Worm (Caenorhabditis elegans) whole organism, mixed stage, embryonic: Measurements from ENCODE around the gene C54E10.6.

Source experiments
- M03D4.4 ChIP-seq: sonication (generic microtip); optimal IDR thresholded peaks from 2 replicates; lab custom pipeline; 2017; ENCODE audit warnings: mild to moderate bottlenecking, missing genetic modification characterization, missing compliant biosample characterization
- bed-3 ChIP-seq: fragments of 200-800 bp; sonication (Bioruptor generic); optimal IDR thresholded peaks from 3 replicates; lab custom pipeline; 2018; ENCODE audit warnings: mild to moderate bottlenecking, missing genetic modification characterization, moderate library complexity, missing compliant biosample characterization
- blmp-1 ChIP-seq: fragments of 150-350 bp; optimal IDR thresholded peaks from 2 replicates; lab custom pipeline; 2014; ENCODE audit warnings: missing biosample characterization, missing genetic modification characterization
- ceh-39 ChIP-seq: fragments of 150-350 bp; optimal IDR thresholded peaks from 2 replicates; lab custom pipeline; 2014; ENCODE audit warnings: missing biosample characterization, missing genetic modification characterization
- ceh-43 ChIP-seq: fragments of 200-800 bp; sonication (Bioruptor generic); optimal IDR thresholded peaks from 2 replicates; lab custom pipeline; 2018; ENCODE audit warnings: mild to moderate bottlenecking, missing genetic modification characterization, moderate library complexity, missing compliant biosample characterization
- ceh-83 ChIP-seq: fragments of 200-800 bp; sonication (Bioruptor generic); optimal IDR thresholded peaks from 2 replicates; lab custom pipeline; 2018; ENCODE audit warnings: mild to moderate bottlenecking, missing genetic modification characterization, missing compliant biosample characterization
- ces-1 ChIP-seq: fragments of 150-350 bp; optimal IDR thresholded peaks from 2 replicates; lab custom pipeline; 2014; ENCODE audit warnings: missing biosample characterization, missing genetic modification reagents, missing genetic modification characterization
- cnd-1 ChIP-seq: fragments of 200-800 bp; sonication (Bioruptor generic); optimal IDR thresholded peaks from 2 replicates; lab custom pipeline; 2018; ENCODE audit warnings: mild to moderate bottlenecking, missing genetic modification characterization, missing compliant biosample characterization
- drap-1 ChIP-seq: fragments of 200-800 bp; sonication (Bioruptor generic); optimal IDR thresholded peaks from 3 replicates; lab custom pipeline; 2018; ENCODE audit warnings: mild to moderate bottlenecking, missing genetic modification characterization, missing compliant biosample characterization
- elt-1 ChIP-seq: sonication (generic microtip); optimal IDR thresholded peaks from 2 replicates; lab custom pipeline; 2017; ENCODE audit warnings: missing genetic modification characterization, mild to moderate bottlenecking, missing compliant biosample characterization, antibody characterized with exemption, moderate library complexity, borderline replicate concordance; ENCODE audit not compliant: insufficient read depth
- elt-3 ChIP-seq: fragments of 150-350 bp; optimal IDR thresholded peaks from 2 replicates; lab custom pipeline; 2014; ENCODE audit warnings: missing biosample characterization, missing genetic modification characterization
- flh-1 ChIP-seq: fragments of 200-800 bp; sonication (Bioruptor generic); optimal IDR thresholded peaks from 2 replicates; lab custom pipeline; 2018; ENCODE audit warnings: mild to moderate bottlenecking, missing genetic modification characterization, moderate library complexity, missing compliant biosample characterization
- ham-2 ChIP-seq: fragments of 200-800 bp; sonication (Bioruptor generic); optimal IDR thresholded peaks from 2 replicates; lab custom pipeline; 2018; ENCODE audit warnings: mild to moderate bottlenecking, missing genetic modification characterization, missing compliant biosample characterization
- hlh-1 ChIP-seq: fragments of 150-350 bp; optimal IDR thresholded peaks from 2 replicates; lab custom pipeline; 2014; ENCODE audit warnings: missing biosample characterization, missing genetic modification reagents, missing genetic modification characterization
- lin-13 ChIP-seq: fragments of 150-350 bp; optimal IDR thresholded peaks from 2 replicates; lab custom pipeline; 2014; ENCODE audit warnings: missing biosample characterization, missing genetic modification characterization
- lin-32 ChIP-seq: fragments of 200-800 bp; sonication (Bioruptor generic); optimal IDR thresholded peaks from 2 replicates; lab custom pipeline; 2018; ENCODE audit warnings: mild to moderate bottlenecking, missing genetic modification characterization, missing compliant biosample characterization
- mab-5 ChIP-seq: fragments of 150-350 bp; optimal IDR thresholded peaks from 2 replicates; lab custom pipeline; 2014; ENCODE audit warnings: missing biosample characterization, missing genetic modification characterization
- mep-1 ChIP-seq: fragments of 150-350 bp; optimal IDR thresholded peaks from 2 replicates; lab custom pipeline; 2017; ENCODE audit warnings: missing biosample characterization, missing genetic modification reagents, missing genetic modification characterization, inconsistent platforms
- mls-2 ChIP-seq: sonication (generic microtip); optimal IDR thresholded peaks from 2 replicates; lab custom pipeline; 2016; ENCODE audit warnings: mild to moderate bottlenecking, missing genetic modification characterization, moderate library complexity, missing compliant biosample characterization
- nhr-12 ChIP-seq: fragments of 150-350 bp; optimal IDR thresholded peaks from 2 replicates; lab custom pipeline; 2014; ENCODE audit warnings: missing biosample characterization, missing genetic modification characterization
- nhr-2 ChIP-seq: fragments of 150-350 bp; optimal IDR thresholded peaks from 2 replicates; lab custom pipeline; 2014; ENCODE audit warnings: missing biosample characterization, missing genetic modification characterization
- nhr-237 ChIP-seq: fragments of 150-350 bp; optimal IDR thresholded peaks from 2 replicates; lab custom pipeline; 2014; ENCODE audit warnings: missing biosample characterization, missing genetic modification characterization
- nhr-28 ChIP-seq: fragments of 150-350 bp; optimal IDR thresholded peaks from 2 replicates; lab custom pipeline; 2014; ENCODE audit warnings: missing biosample characterization, missing genetic modification characterization
- nhr-76 ChIP-seq: sonication (generic microtip); optimal IDR thresholded peaks from 2 replicates; lab custom pipeline; 2017; ENCODE audit warnings: missing biosample characterization, missing genetic modification characterization
- pha-4 ChIP-seq: fragments of 150-350 bp; optimal IDR thresholded peaks from 2 replicates; lab custom pipeline; 2018; ENCODE audit warnings: missing biosample characterization, missing genetic modification reagents, missing genetic modification characterization
- sem-2 ChIP-seq: fragments of 200-800 bp; sonication (Bioruptor generic); optimal IDR thresholded peaks from 2 replicates; lab custom pipeline; 2018; ENCODE audit warnings: mild to moderate bottlenecking, missing genetic modification characterization, missing compliant biosample characterization
- snpc-4 ChIP-seq: fragments of 150-350 bp; optimal IDR thresholded peaks from 2 replicates; lab custom pipeline; 2014; ENCODE audit warnings: missing biosample characterization, missing genetic modification characterization
- sptf-1 ChIP-seq: sonication (generic microtip); optimal IDR thresholded peaks from 2 replicates; lab custom pipeline; 2017; ENCODE audit warnings: mild to moderate bottlenecking, missing genetic modification characterization, moderate library complexity, missing compliant biosample characterization
- tbx-8 ChIP-seq: fragments of 200-800 bp; sonication (Bioruptor generic); optimal IDR thresholded peaks from 2 replicates; lab custom pipeline; 2018; ENCODE audit warnings: mild to moderate bottlenecking, missing genetic modification characterization, moderate library complexity, missing compliant biosample characterization
- unc-120 ChIP-seq: sonication (generic microtip); optimal IDR thresholded peaks from 2 replicates; lab custom pipeline; 2017; ENCODE audit warnings: missing genetic modification characterization, missing compliant biosample characterization; ENCODE audit not compliant: poor library complexity, severe bottlenecking
- unc-39 ChIP-seq: fragments of 150-350 bp; optimal IDR thresholded peaks from 2 replicates; lab custom pipeline; 2014; ENCODE audit warnings: missing biosample characterization, missing genetic modification characterization
- unc-62 ChIP-seq: fragments of 150-350 bp; optimal IDR thresholded peaks from 2 replicates; lab custom pipeline; 2014; ENCODE audit warnings: missing biosample characterization, missing genetic modification reagents, missing genetic modification characterization
- zip-8 ChIP-seq: fragments of 150-350 bp; optimal IDR thresholded peaks from 2 replicates; lab custom pipeline; 2014; ENCODE audit warnings: missing biosample characterization, missing genetic modification characterization
- ztf-11 ChIP-seq: fragments of 150-350 bp; optimal IDR thresholded peaks from 2 replicates; lab custom pipeline; 2014; ENCODE audit warnings: missing biosample characterization, missing genetic modification characterization

The C54E10.6 gene

DNA sequence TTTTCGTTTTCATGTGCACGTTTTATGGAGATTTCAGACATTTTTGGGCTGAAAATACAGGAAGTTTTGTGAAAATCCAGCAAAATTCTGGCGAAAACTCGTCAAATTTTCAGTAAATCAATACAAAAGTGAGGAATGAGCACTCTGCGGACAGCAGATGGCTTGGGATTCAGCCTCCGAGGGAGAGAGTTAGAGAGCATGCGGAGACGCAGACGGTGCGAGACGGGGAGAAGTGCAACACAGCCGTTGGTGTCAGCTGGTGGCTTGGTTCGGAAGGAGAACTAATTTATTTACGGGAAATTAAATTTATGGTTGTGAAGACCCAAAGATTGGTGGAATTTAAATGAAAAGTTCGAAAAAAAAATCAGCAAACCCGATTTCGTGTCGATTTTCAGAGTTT is at the start of gene C54E10.6:
TSS of gene C54E10.6 (minus strand) at position 109 of the 400 bp plus-strand sequence.
- TF ChIP-seq lin-32 (GFP tag; lab: Kevin White, UChicago) (peak; percentile 73), ces-1 (GFP tag; lab: Kevin White, UChicago) (peak; percentile 96), unc-62 (GFP tag; lab: Kevin White, UChicago) (peak; percentile 23), cnd-1 (tag; lab: Kevin White, UChicago) (peak; percentile 80), mls-2 (tag; lab: Kevin White, UChicago) (no peak), elt-1 (no peak), unc-120 (peak; percentile 12), hlh-1 (peak; percentile 95), mep-1 (tag; lab: Kevin White, UChicago) (peak; percentile 10), sptf-1 (tag; lab: Kevin White, UChicago) (no peak)
- TF ChIP-seq, all 35 proteins: peak for 7

DNA sequence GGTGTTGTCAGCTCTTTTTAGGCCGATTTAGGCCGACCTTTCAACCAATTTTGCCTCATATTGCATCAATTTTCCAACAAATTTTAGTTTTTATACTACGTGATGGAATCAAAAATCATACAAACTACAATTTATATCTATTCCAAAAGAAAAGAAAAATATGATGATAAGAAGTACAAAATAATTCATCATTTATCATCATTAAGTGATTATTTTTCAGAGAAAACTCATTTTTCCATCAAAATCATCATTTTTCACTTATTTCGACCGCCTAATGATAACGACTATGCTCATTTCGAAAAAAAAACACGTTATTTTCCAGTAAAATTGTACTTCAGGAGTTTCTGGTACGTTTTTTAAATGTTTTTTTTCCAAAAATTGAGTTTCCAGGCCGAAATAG is 46.3 kb upstream of the C54E10.6 start:
- TF ChIP-seq elt-1: no peak
- TF ChIP-seq drap-1: no peak
- no peak for TF ChIP-seq hlh-1
- no peak for TF ChIP-seq nhr-12
- no peak for TF ChIP-seq unc-62 (GFP tag; lab: Kevin White, UChicago)
- no peak for TF ChIP-seq flh-1
- no peak for TF ChIP-seq nhr-2 (tag; lab: Kevin White, UChicago)
- no peak for TF ChIP-seq ztf-11 (tag; lab: Kevin White, UChicago)
- TF ChIP-seq ceh-39: no peak
- TF ChIP-seq nhr-237 (tag; lab: Kevin White, UChicago): no peak
- no peak for TF ChIP-seq M03D4.4 (tag; lab: Kevin White, UChicago)
- no peak for TF ChIP-seq ceh-83 (GFP tag; lab: Kevin White, UChicago)
- TF ChIP-seq zip-8 (tag; lab: Kevin White, UChicago): no peak
- no peak for TF ChIP-seq bed-3 (GFP tag; lab: Kevin White, UChicago)
- no peak for TF ChIP-seq ham-2 (GFP tag; lab: Kevin White, UChicago)
- no peak for TF ChIP-seq nhr-28 (tag; lab: Kevin White, UChicago)
- TF ChIP-seq, all 35 proteins: peak for 0

DNA sequence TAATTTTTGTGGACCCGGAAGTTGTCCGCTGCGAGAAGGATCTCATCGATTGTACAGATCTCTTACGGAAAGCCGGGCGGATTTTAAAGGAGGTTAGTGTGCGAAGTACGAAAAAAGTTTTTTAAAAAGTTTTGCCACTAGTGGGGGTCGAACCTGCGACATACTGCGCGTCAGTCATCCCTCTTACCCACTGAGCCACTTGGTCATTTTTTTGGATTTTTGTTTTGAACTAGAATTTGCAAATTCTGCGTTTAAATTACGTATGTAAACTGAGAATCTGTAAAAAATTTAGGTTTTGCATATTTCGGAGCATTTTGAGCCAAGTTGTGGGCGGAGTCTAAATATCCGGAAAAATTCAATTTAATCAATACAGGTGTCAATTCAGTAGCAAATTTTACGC is 40.0 kb upstream of the C54E10.6 start:
- no peak for TF ChIP-seq nhr-12
- no peak for TF ChIP-seq ceh-83 (GFP tag; lab: Kevin White, UChicago)
- TF ChIP-seq lin-32 (GFP tag; lab: Kevin White, UChicago): no peak

DNA sequence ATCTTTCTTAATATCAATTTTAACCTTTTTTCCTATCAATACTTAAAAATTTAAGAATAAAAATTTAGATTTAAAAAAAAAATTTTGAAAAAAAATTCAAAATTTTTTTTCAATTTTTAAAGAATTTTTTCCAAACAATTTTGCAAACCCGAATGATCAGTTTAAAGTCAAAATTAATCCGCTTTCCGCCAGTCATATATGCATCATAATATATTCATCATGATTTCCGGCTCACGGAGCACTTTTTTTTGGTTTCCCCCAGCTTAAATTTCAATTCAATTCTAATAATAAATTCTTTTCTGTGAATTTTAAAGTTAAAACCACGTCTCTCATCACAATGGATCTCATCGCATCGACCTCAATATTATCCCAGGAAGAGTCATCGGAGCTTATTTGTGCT is 38.0 kb upstream of the C54E10.6 start, which contains the start of gene nhr-230:
TSS of gene nhr-230 (plus strand) at position 301 of the 400 bp plus-strand sequence.
- TF ChIP-seq mab-5 (tag; lab: Kevin White, UChicago): no peak
- TF ChIP-seq snpc-4 (tag; lab: Kevin White, UChicago): no peak
- TF ChIP-seq ceh-39: no peak
- no peak for TF ChIP-seq sptf-1 (tag; lab: Kevin White, UChicago)
- TF ChIP-seq lin-32 (GFP tag; lab: Kevin White, UChicago): no peak
- TF ChIP-seq pha-4: no peak
- TF ChIP-seq ztf-11 (tag; lab: Kevin White, UChicago): no peak
- no peak for TF ChIP-seq blmp-1 (tag; lab: Kevin White, UChicago)
- TF ChIP-seq flh-1: no peak
- no peak for TF ChIP-seq ceh-83 (GFP tag; lab: Kevin White, UChicago)
- TF ChIP-seq nhr-2 (tag; lab: Kevin White, UChicago): no peak
- TF ChIP-seq drap-1: no peak

DNA sequence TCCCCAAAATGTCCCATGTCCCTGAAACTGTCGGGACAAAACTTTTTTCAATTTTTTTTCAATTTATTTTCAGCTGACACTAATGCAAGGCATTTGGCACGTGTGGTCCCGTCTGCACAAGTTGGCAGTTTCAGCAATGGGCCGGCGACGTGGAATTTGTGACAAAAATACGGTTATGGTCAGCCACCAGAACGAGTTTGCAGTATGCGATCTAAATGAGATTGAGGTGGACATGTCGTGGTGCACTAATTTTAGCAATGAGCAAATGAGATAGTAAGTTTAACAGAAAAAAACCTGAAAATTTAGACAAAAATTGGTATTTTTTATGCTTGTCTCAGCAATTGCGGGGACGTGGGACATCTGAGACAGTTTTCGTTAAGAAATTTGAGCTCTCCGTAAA is 33.9 kb upstream of the C54E10.6 start:
- TF ChIP-seq unc-39 (tag; lab: Kevin White, UChicago): no peak
- no peak for TF ChIP-seq mls-2 (tag; lab: Kevin White, UChicago)
- TF ChIP-seq lin-13 (tag; lab: Kevin White, UChicago): no peak
- TF ChIP-seq ces-1 (GFP tag; lab: Kevin White, UChicago): no peak
- TF ChIP-seq mep-1 (tag; lab: Kevin White, UChicago): no peak
- TF ChIP-seq unc-62 (GFP tag; lab: Kevin White, UChicago): no peak
- no peak for TF ChIP-seq nhr-237 (tag; lab: Kevin White, UChicago)
- no peak for TF ChIP-seq nhr-2 (tag; lab: Kevin White, UChicago)
- no peak for TF ChIP-seq blmp-1 (tag; lab: Kevin White, UChicago)
- TF ChIP-seq sem-2 (GFP tag; lab: Kevin White, UChicago): no peak
- TF ChIP-seq ceh-43 (GFP tag; lab: Kevin White, UChicago): no peak
- TF ChIP-seq zip-8 (tag; lab: Kevin White, UChicago): no peak
- TF ChIP-seq nhr-76: no peak
- TF ChIP-seq ceh-83 (GFP tag; lab: Kevin White, UChicago): no peak
- TF ChIP-seq elt-3 (tag; lab: Kevin White, UChicago): no peak
- no peak for TF ChIP-seq nhr-28 (tag; lab: Kevin White, UChicago)
- TF ChIP-seq unc-120: no peak
- no peak for TF ChIP-seq tbx-8
- TF ChIP-seq drap-1: no peak
- TF ChIP-seq, all 35 proteins: peak for 0
